Fruit fly (Drosophila melanogaster): Measurements from ENCODE around the gene CG43816.

- no peak for TF ChIP-seq CTCF (optimal IDR thresholded peaks at IDR 0.05)
- no peak for TF ChIP-seq CG8478 (optimal IDR thresholded peaks at IDR 0.05)
These were observed 37.6 kb downstream of the CG43816 start, which contains the start of the genes BicC and CG45084 for dm6 chr2L:16041727-16042126.

Data from S2 (cell line).